Worm (Caenorhabditis elegans) whole organism, L1 larva: ENCODE results near the gene clec-123.
"Not testable (repeated sequence)": the region's sequence is repeated elsewhere in the genome, so short reads cannot be mapped to it uniquely, and the experiment has no call there.

ENCODE experiments used
- F16B12.6 ChIP-seq: fragments of 150-350 bp; optimal IDR thresholded peaks from 2 replicates; lab custom pipeline; 2014; ENCODE audit warnings: missing biosample characterization, missing genetic modification characterization
- alr-1 ChIP-seq: fragments of 200-800 bp; sonication (Bioruptor generic); optimal IDR thresholded peaks from 2 replicates; lab custom pipeline; 2018; ENCODE audit warnings: borderline replicate concordance, mild to moderate bottlenecking, missing genetic modification characterization, missing compliant biosample characterization
- ama-1 ChIP-seq: fragments of 150-350 bp; optimal IDR thresholded peaks from 2 replicates; lab custom pipeline; 2014
- ceh-82 ChIP-seq, 3 experiments: fragments of 150-350 bp in 1 of 3; sonication (generic microtip) in 2 of 3; optimal IDR thresholded peaks; 2 replicates each; lab custom pipeline; 2014 to 2017; ENCODE audit warnings: missing biosample characterization in 3 of 3, missing genetic modification characterization in 3 of 3
- ces-1 ChIP-seq: fragments of 150-350 bp; optimal IDR thresholded peaks from 2 replicates; lab custom pipeline; 2014; ENCODE audit warnings: missing biosample characterization, missing genetic modification reagents, missing genetic modification characterization
- dpl-1 ChIP-seq, 3 experiments: fragments of 150-350 bp in 2 of 3; sonication (generic microtip) in 1 of 3; optimal IDR thresholded peaks; 2 replicates each; lab custom pipeline; 2014 to 2017; ENCODE audit warnings: missing biosample characterization in 3 of 3, missing genetic modification characterization in 3 of 3, missing genetic modification reagents in 3 of 3
- efl-3 ChIP-seq: fragments of 200-800 bp; sonication (Bioruptor generic); optimal IDR thresholded peaks from 2 replicates; lab custom pipeline; 2018; ENCODE audit warnings: mild to moderate bottlenecking, missing genetic modification characterization, missing compliant biosample characterization
- egl-13 ChIP-seq: sonication (generic microtip); optimal IDR thresholded peaks from 2 replicates; lab custom pipeline; 2016; ENCODE audit warnings: missing genotype, missing genetic modification reagents, missing genetic modification characterization, missing compliant biosample characterization
- egl-27 ChIP-seq, 2 experiments: fragments of 150-350 bp in 1 of 2; sonication (generic microtip); optimal IDR thresholded peaks; 3 replicates each; lab custom pipeline; 2017 to 2018; ENCODE audit warnings: missing biosample characterization in 2 of 2, missing genetic modification characterization in 2 of 2, missing genetic modification reagents in 2 of 2
- elt-2 ChIP-seq: sonication (generic microtip); optimal IDR thresholded peaks from 2 replicates; lab custom pipeline; 2016; ENCODE audit warnings: missing genetic modification characterization, mild to moderate bottlenecking, inconsistent platforms, missing compliant biosample characterization, missing genetic modification reagents
- irx-1 ChIP-seq: sonication (generic microtip); optimal IDR thresholded peaks from 2 replicates; lab custom pipeline; 2016; ENCODE audit warnings: missing genetic modification characterization, missing compliant biosample characterization
- isw-1 ChIP-seq: fragments of 200-800 bp; sonication (Bioruptor generic); IDR thresholded peaks from 2 replicates; pipeline ENCODE4 v1.3.6; 2022; ENCODE audit warnings: missing genetic modification characterization, missing compliant biosample characterization
- lin-13 ChIP-seq: fragments of 150-350 bp; optimal IDR thresholded peaks from 2 replicates; lab custom pipeline; 2014; ENCODE audit warnings: missing biosample characterization, missing genetic modification reagents, missing genetic modification characterization
- lin-15B ChIP-seq: fragments of 150-350 bp; sonication (generic microtip); optimal IDR thresholded peaks from 3 replicates; lab custom pipeline; 2014; ENCODE audit warnings: missing biosample characterization, missing genetic modification characterization
- lin-39 ChIP-seq: fragments of 150-350 bp; optimal IDR thresholded peaks from 2 replicates; lab custom pipeline; 2014; ENCODE audit warnings: missing biosample characterization, missing genetic modification reagents, missing genetic modification characterization
- lir-3 ChIP-seq: sonication (generic microtip); optimal IDR thresholded peaks from 2 replicates; lab custom pipeline; 2016; ENCODE audit warnings: mild to moderate bottlenecking, missing genetic modification characterization, moderate library complexity, missing compliant biosample characterization; ENCODE audit not compliant: poor library complexity
- mab-9 ChIP-seq: fragments of 200-800 bp; sonication (Bioruptor generic); IDR thresholded peaks from 2 replicates; pipeline ENCODE4 v1.3.6; 2022; ENCODE audit warnings: missing genetic modification reagents, missing genetic modification characterization, missing compliant biosample characterization
- mef-2 ChIP-seq: fragments of 150-350 bp; optimal IDR thresholded peaks from 2 replicates; lab custom pipeline; 2014; ENCODE audit warnings: missing biosample characterization, missing genetic modification characterization
- nhr-11 ChIP-seq: fragments of 150-350 bp; optimal IDR thresholded peaks from 2 replicates; lab custom pipeline; 2014; ENCODE audit warnings: missing biosample characterization, missing genetic modification characterization
- nhr-20 ChIP-seq: sonication (generic microtip); optimal IDR thresholded peaks from 2 replicates; lab custom pipeline; 2016; ENCODE audit warnings: mild to moderate bottlenecking, missing genetic modification characterization, missing compliant biosample characterization
- nhr-71 ChIP-seq: sonication (generic microtip); optimal IDR thresholded peaks from 2 replicates; lab custom pipeline; 2016; ENCODE audit warnings: mild to moderate bottlenecking, missing genetic modification characterization, moderate library complexity, missing compliant biosample characterization
- nhr-77 ChIP-seq: fragments of 150-350 bp; optimal IDR thresholded peaks from 2 replicates; lab custom pipeline; 2014; ENCODE audit warnings: missing biosample characterization, missing genetic modification characterization
- nhr-84 ChIP-seq: sonication (generic microtip); optimal IDR thresholded peaks from 2 replicates; lab custom pipeline; 2017; ENCODE audit warnings: missing biosample characterization, missing genetic modification characterization
- nhr-85 ChIP-seq: sonication (generic microtip); peaks from one replicate; lab custom pipeline; 2016; ENCODE audit warnings: missing genetic modification characterization, inconsistent platforms, missing compliant biosample characterization
- pag-3 ChIP-seq: sonication (generic microtip); optimal IDR thresholded peaks from 2 replicates; lab custom pipeline; 2017; ENCODE audit warnings: missing genetic modification characterization, mild to moderate bottlenecking, missing compliant biosample characterization, antibody characterized with exemption, borderline replicate concordance; ENCODE audit not compliant: insufficient read depth
- skn-1 ChIP-seq: fragments of 150-350 bp; optimal IDR thresholded peaks from 2 replicates; lab custom pipeline; 2014; ENCODE audit warnings: missing biosample characterization, missing genetic modification characterization
- sox-4 ChIP-seq: sonication (generic microtip); optimal IDR thresholded peaks from 2 replicates; lab custom pipeline; 2016; ENCODE audit warnings: missing genetic modification characterization, missing compliant biosample characterization
- sptf-1 ChIP-seq: fragments of 150-350 bp; optimal IDR thresholded peaks from 2 replicates; lab custom pipeline; 2014; ENCODE audit warnings: missing biosample characterization, missing genetic modification characterization
- unc-130 ChIP-seq: fragments of 150-350 bp; optimal IDR thresholded peaks from 2 replicates; lab custom pipeline; 2017; ENCODE audit warnings: missing biosample characterization, missing genetic modification characterization, inconsistent platforms
- unc-30 ChIP-seq: sonication (generic microtip); optimal IDR thresholded peaks from 2 replicates; lab custom pipeline; 2017; ENCODE audit warnings: missing biosample characterization, missing genetic modification characterization
- unc-62 ChIP-seq: fragments of 150-350 bp; optimal IDR thresholded peaks from 2 replicates; lab custom pipeline; 2014; ENCODE audit warnings: missing biosample characterization, missing genetic modification reagents, missing genetic modification characterization
- unc-86 ChIP-seq: sonication (generic microtip); optimal IDR thresholded peaks from 2 replicates; lab custom pipeline; 2016; ENCODE audit warnings: missing genetic modification characterization, missing compliant biosample characterization
- unc-98 ChIP-seq: fragments of 200-800 bp; sonication (Bioruptor generic); IDR thresholded peaks from 2 replicates; pipeline ENCODE4 v1.3.6; 2022; ENCODE audit warnings: missing genetic modification characterization, missing compliant biosample characterization
- xbp-1 ChIP-seq: sonication (generic microtip); optimal IDR thresholded peaks from 2 replicates; lab custom pipeline; 2016; ENCODE audit warnings: missing genetic modification characterization, missing compliant biosample characterization
- ztf-11 ChIP-seq, 2 experiments: sonication (generic microtip); optimal IDR thresholded peaks; 2 replicates each; lab custom pipeline; 2016 to 2017; ENCODE audit warnings: missing genetic modification characterization in 2 of 2, missing biosample characterization in 1 of 2, missing compliant biosample characterization in 1 of 2

clec-123 gene

DNA sequence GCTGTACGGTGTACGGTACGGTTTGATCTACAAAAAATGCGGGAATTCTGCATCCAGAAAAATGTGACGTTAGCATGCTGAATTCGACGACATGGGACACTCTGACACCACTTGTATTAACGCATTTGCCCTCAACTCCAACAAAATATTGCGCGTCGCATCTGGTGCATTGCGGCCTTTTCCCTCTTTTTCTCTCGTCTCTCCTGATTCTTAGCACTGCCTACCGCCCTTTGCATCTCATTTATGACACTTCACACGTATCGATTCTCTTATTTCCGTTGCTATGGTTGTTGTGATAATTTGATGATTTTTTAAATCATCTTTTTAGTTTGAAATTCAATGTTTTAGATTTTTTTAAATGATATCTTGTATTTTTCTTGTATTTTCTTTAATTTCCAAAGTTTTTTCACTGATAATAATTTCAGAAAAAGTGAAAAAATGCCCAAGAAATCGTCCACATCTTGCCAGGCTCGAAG is 4.9 kb downstream of the clec-123 start, which contains the start of gene T10D4.6 (continued):
- TF ChIP-seq lin-39 (tag; lab: Kevin White, UChicago) (no peak), egl-13 (tag; lab: Kevin White, UChicago) (no peak), ztf-11 (tag; optimal IDR thresholded peaks at IDR 0.05; lab: Kevin White, UChicago) (no peak), unc-86 (tag; lab: Kevin White, UChicago) (no peak), pag-3 (no peak), unc-130 (no peak), irx-1 (tag; lab: Kevin White, UChicago) (no peak), mef-2 (tag; lab: Kevin White, UChicago) (no peak), F16B12.6 (tag; lab: Kevin White, UChicago) (peak; percentile 80), lir-3 (tag; lab: Kevin White, UChicago) (no peak), efl-3 (GFP tag; lab: Kevin White, UChicago) (no peak), nhr-11 (tag; lab: Kevin White, UChicago) (no peak), nhr-85 (tag; lab: Kevin White, UChicago) (no peak), mab-9 (GFP tag; lab: Robert Waterston, UW) (no peak), lin-13 (GFP tag; lab: Kevin White, UChicago) (no peak), nhr-71 (no peak), ceh-82 (tag; optimal IDR thresholded peaks at IDR 0.05; lab: Kevin White, UChicago) (peak in 1 of 3 experiments; percentile 19), ama-1 (lab: Kevin White, UChicago) (no peak), sox-4 (tag; lab: Kevin White, UChicago) (no peak), nhr-20 (tag; lab: Kevin White, UChicago) (no peak), xbp-1 (tag; lab: Kevin White, UChicago) (no peak), dpl-1 (GFP tag; optimal IDR thresholded peaks at IDR 0.05; lab: Kevin White, UChicago) (peak; percentile 17 to 51 (median 18)), nhr-77 (tag; lab: Kevin White, UChicago) (no peak), lin-15B (no peak), alr-1 (tag; lab: Kevin White, UChicago) (no peak), unc-98 (GFP tag; lab: Robert Waterston, UW) (no peak), unc-30 (tag; lab: Kevin White, UChicago) (no peak), isw-1 (GFP tag; lab: Robert Waterston, UW) (no peak), unc-62 (no peak), elt-2 (tag; lab: Kevin White, UChicago) (no peak)
- TF ChIP-seq, all 84 proteins: peak for 11

DNA sequence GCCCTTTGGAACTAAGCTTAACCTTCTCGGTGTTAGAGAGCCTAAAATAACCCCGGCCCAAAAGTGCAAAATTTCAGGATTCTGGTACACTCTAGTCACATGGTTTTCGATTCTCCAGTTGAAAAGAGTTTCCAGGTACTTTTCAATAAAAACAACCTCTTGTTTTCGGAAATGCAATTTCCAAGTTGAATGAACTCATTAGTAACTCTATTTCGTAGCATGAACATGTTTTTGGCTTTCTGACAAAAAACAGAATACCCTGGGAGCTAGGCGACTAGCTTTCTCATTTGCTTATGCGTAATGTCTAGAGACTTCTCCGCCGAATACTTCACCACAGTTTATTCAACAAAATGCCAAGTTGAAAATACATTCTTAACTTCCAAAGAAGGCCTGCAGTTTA is 9.2 kb downstream of the clec-123 start, which contains the start of gene srh-71:
srh-71 (plus strand) TSS at position 301 of the 400 bp plus-strand sequence.
- no peak for TF ChIP-seq ama-1 (lab: Kevin White, UChicago)
- no peak for TF ChIP-seq sptf-1 (tag; lab: Kevin White, UChicago)
- TF ChIP-seq ces-1 (GFP tag; lab: Kevin White, UChicago): no peak
- TF ChIP-seq pag-3: no peak
- no peak for TF ChIP-seq dpl-1 (GFP tag; optimal IDR thresholded peaks at IDR 0.05; lab: Kevin White, UChicago)
- TF ChIP-seq skn-1 (tag; lab: Kevin White, UChicago): no peak
- TF ChIP-seq, all 84 proteins: peak for 0

ce11 chrII:3126341-3126740 is 12.3 kb downstream of the clec-123 start, which contains the start of gene ins-19:
Gene ins-19 (minus strand): TSS chrII:3126441.
- no peak for TF ChIP-seq nhr-85 (tag; lab: Kevin White, UChicago)
- TF ChIP-seq egl-27 (tag; optimal IDR thresholded peaks at IDR 0.05; lab: Kevin White, UChicago): no peak

DNA sequence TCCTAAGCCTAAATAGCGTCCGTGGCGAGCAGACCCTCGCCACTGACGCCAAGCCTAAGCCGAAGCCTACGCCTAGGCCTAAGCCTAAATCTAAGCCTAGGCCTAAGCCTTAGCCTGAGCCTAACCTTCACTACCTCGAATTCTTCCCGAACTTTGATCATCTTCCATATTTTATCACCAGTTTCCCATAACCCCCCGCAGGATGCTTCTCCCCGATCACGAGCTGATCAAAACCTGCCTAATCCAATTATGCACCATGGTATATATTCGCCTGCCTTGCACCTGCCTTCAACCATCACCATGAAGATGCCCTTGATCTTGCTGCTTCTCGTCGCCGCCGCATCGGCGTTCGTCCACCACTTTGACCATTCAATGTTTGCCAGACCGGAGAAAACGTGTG is 12.7 kb downstream of the clec-123 start, which contains the start of gene ins-31:
ins-31 (plus strand) TSS at position 301 of the 400 bp plus-strand sequence.
- TF ChIP-seq egl-13 (tag; lab: Kevin White, UChicago); nhr-84 (tag; lab: Kevin White, UChicago); dpl-1 (GFP tag; optimal IDR thresholded peaks at IDR 0.05; lab: Kevin White, UChicago): not testable (repeated sequence)
